Worm (Caenorhabditis elegans): ENCODE measurements around the gene pals-34.

The pals-34 gene

DNA sequence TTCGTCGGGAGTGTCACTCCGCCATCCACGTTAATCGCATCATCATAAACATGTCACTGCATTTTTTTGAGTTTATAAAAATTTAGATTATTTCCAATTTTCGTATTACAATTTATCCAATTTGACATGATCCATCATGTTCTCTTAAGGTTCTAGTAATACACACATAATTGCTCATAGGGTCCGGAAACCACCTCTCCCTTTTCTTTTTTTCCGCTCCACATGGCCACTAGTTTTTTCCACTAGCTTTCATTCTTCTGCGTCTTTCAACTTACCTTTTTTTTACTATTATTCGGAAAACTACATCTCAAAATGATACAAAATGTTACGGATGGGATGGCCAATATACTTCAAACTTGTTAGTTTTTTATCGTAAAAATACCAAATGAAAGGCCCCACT, 29.6 kb upstream of the pals-34 start, which contains the start of gene Y97E10AL.1:
Gene Y97E10AL.1, plus strand, starts transcription at position 301 of the 400 bp plus-strand sequence.
- no peak for TF ChIP-seq let-526 (GFP tag; IDR thresholded peaks at IDR 0.05)
- TF ChIP-seq ceh-100 (GFP tag; IDR thresholded peaks at IDR 0.05) = no peak
- no peak for TF ChIP-seq let-607 (tag; optimal IDR thresholded peaks at IDR 0.05)
- no peak for TF ChIP-seq die-1 (tag; optimal IDR thresholded peaks at IDR 0.05)
- TF ChIP-seq C17E4.6 (GFP tag; IDR thresholded peaks at IDR 0.05) = no peak
- TF ChIP-seq madf-6 (GFP tag; IDR thresholded peaks at IDR 0.05) = no peak
- no peak for TF ChIP-seq B0019.2 (GFP tag; conservative IDR thresholded peaks at IDR 0.05)
- TF ChIP-seq bed-2 (GFP tag; IDR thresholded peaks at IDR 0.05) = no peak
- TF ChIP-seq ztf-3 (GFP tag; optimal IDR thresholded peaks at IDR 0.05) = no peak
- TF ChIP-seq lin-40 (tag; optimal IDR thresholded peaks at IDR 0.05) = no peak
- TF ChIP-seq Y67H2A.10 (GFP tag; conservative IDR thresholded peaks at IDR 0.05) = no peak
- no peak for TF ChIP-seq nhr-179 (tag; optimal IDR thresholded peaks at IDR 0.05)
- TF ChIP-seq B0035.1 (tag; optimal IDR thresholded peaks at IDR 0.05) = no peak
- no peak for TF ChIP-seq ceh-79 (tag; optimal IDR thresholded peaks at IDR 0.05)
- no peak for TF ChIP-seq lin-35 (GFP tag; optimal IDR thresholded peaks at IDR 0.05)
- no peak for TF ChIP-seq ceh-27 (GFP tag; optimal IDR thresholded peaks at IDR 0.05)
- TF ChIP-seq bed-1 (GFP tag; IDR thresholded peaks at IDR 0.05) = no peak
- no peak for TF ChIP-seq ztf-25 (GFP tag; IDR thresholded peaks at IDR 0.05)
- TF ChIP-seq hlh-26 (GFP tag; conservative IDR thresholded peaks at IDR 0.05) = no peak
- TF ChIP-seq hmg-20 (GFP tag; IDR thresholded peaks at IDR 0.05) = no peak

ce11 chrV:7983381-7984052, 27.2 kb upstream of the pals-34 start, which contains the start of the genes natb-1 and abhd-12:
TSS of gene natb-1 (minus strand) at chrV:7983431.
TSS of gene abhd-12 (plus strand) at chrV:7983879.
- TF ChIP-seq nhr-80 (tag; optimal IDR thresholded peaks at IDR 0.05) (peak; percentile 22), B0261.1 (tag; optimal IDR thresholded peaks at IDR 0.05) (no peak), nhr-179 (tag; optimal IDR thresholded peaks at IDR 0.05) (no peak), cebp-1 (GFP tag; IDR thresholded peaks at IDR 0.05) (no peak), cebp-1 (tag; optimal IDR thresholded peaks at IDR 0.05) (peak; percentile 46), F23B12.7 (tag; optimal IDR thresholded peaks at IDR 0.05; ENCODE audit: insufficient read depth) (peak; percentile 10), rcor-1 (GFP tag; IDR thresholded peaks at IDR 0.05) (no peak), ets-4 (GFP tag; optimal IDR thresholded peaks at IDR 0.05) (no peak), lsl-1 (GFP tag; optimal IDR thresholded peaks at IDR 0.05) (peak; percentile 57), egrh-3 (GFP tag; IDR thresholded peaks at IDR 0.05) (no peak), pbrm-1 (GFP tag; IDR thresholded peaks at IDR 0.05) (no peak), ceh-91 (GFP tag; IDR thresholded peaks at IDR 0.05) (no peak), madf-3 (GFP tag; IDR thresholded peaks at IDR 0.05) (no peak), sptf-2 (GFP tag; optimal IDR thresholded peaks at IDR 0.05) (no peak), madf-10 (tag; optimal IDR thresholded peaks at IDR 0.05) (no peak), lin-26 (GFP tag; IDR thresholded peaks at IDR 0.05) (no peak), F37B4.10 (GFP tag; IDR thresholded peaks at IDR 0.05) (no peak), hmg-1.2 (GFP tag; IDR thresholded peaks at IDR 0.05) (no peak; the same call in 1 of the 2 replicates), hlh-12 (tag; optimal IDR thresholded peaks at IDR 0.05) (no peak), attf-5 (GFP tag; optimal IDR thresholded peaks at IDR 0.05) (peak; percentile 91), mxl-1 (tag; optimal IDR thresholded peaks at IDR 0.05) (no peak), ztf-18 (tag; optimal IDR thresholded peaks at IDR 0.05) (peak; percentile 3), snpc-4 (GFP tag; optimal IDR thresholded peaks at IDR 0.05) (no peak), snpc-4 (tag; optimal IDR thresholded peaks at IDR 0.05) (peak in 2 of 4 experiments; percentile 18 to 19), nhr-120 (GFP tag; IDR thresholded peaks at IDR 0.05) (no peak), lin-54 (GFP tag; optimal IDR thresholded peaks at IDR 0.05) (peak; percentile 1), ceh-27 (GFP tag; optimal IDR thresholded peaks at IDR 0.05) (no peak)
